Worm (Caenorhabditis elegans): ENCODE data around the gene C06H5.11.
"Not testable (repeated sequence)": the region's sequence is repeated elsewhere in the genome, so short reads cannot be mapped to it uniquely, and the experiment has no call there.

- TF ChIP-seq ceh-8 (GFP tag; optimal IDR thresholded peaks at IDR 0.05); elt-2 (tag; optimal IDR thresholded peaks at IDR 0.05); ceh-82 (tag; optimal IDR thresholded peaks at IDR 0.05); nhr-77 (tag; optimal IDR thresholded peaks at IDR 0.05); ces-1 (GFP tag; optimal IDR thresholded peaks at IDR 0.05); nhr-76 (tag; optimal IDR thresholded peaks at IDR 0.05): not testable (repeated sequence)
These were observed 626 bp upstream of the C06H5.11 start, which contains the start of gene C06H5.12 for ce11 chrV:17894485-17894884.
